Fruit fly (Drosophila melanogaster) whole organism, pupa: Measurements from ENCODE around the gene Ir68a.

Experiments used
- CG12605 ChIP-seq: fragments of 200-800 bp; sonication (Bioruptor generic); IDR thresholded peaks from 2 replicates; pipeline ENCODE4 v1.3.6; 2022; ENCODE audit warnings: missing biosample characterization, missing genetic modification characterization
- Pif1B ChIP-seq: fragments of 200-800 bp; sonication (Bioruptor generic); optimal IDR thresholded peaks from 3 replicates; lab custom pipeline; 2016; ENCODE audit warnings: missing biosample characterization, missing genetic modification characterization
- Snoo ChIP-seq: fragments of 200-800 bp; sonication (Bioruptor generic); optimal IDR thresholded peaks from 3 replicates; lab custom pipeline; 2017; ENCODE audit warnings: missing biosample characterization, mild to moderate bottlenecking, missing genetic modification characterization, inconsistent platforms

DNA sequence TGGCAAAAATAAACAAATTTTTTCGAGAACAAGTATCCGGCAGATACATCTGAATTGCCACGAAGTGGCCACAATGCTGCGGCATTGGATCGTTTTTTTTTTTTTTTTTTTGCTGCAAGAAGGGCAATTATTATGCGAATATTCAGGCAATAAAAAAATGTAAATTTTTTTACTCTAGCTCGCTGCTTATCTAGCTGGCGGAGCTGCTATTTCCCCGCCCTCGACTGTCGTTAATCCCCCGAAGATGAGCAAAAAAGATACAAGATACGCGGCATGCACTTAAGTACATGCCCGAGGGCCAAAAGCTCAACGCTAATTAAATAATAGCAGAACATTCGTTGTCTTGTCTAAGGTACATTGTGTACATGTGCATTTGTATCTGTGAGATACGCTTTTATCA, 26.1 kb upstream of the Ir68a start:
- TF ChIP-seq CG12605 (GFP tag; lab: Robert Waterston, UW) (no peak), Pif1B (peak; percentile 22), Snoo (no peak)
